Worm (Caenorhabditis elegans): Measurements from ENCODE around the gene F52E1.3.

Gene F52E1.3

DNA sequence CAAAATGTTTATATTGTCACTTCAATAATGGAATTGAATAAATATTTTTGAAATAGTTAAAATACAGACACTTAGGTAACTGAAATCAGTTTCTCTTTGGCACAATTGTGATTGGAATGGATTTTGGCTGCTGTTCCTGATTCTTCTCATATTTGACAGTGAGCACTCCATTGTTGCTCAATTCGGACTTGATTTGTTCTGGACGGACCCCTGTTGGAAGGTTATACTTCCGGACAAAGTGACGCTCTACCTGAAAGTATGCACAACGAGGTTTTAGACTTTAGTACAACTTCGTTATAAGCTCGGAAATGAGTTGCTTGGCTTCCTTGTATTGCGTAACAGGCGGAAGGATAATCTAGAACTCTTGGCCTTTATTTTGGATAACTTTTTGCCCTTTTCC lies 9.8 kb upstream of the F52E1.3 start:
- TF ChIP-seq fos-1 (tag; optimal IDR thresholded peaks at IDR 0.05) (peak; percentile 47), nhr-67 (tag; optimal IDR thresholded peaks at IDR 0.05) (no peak)

DNA sequence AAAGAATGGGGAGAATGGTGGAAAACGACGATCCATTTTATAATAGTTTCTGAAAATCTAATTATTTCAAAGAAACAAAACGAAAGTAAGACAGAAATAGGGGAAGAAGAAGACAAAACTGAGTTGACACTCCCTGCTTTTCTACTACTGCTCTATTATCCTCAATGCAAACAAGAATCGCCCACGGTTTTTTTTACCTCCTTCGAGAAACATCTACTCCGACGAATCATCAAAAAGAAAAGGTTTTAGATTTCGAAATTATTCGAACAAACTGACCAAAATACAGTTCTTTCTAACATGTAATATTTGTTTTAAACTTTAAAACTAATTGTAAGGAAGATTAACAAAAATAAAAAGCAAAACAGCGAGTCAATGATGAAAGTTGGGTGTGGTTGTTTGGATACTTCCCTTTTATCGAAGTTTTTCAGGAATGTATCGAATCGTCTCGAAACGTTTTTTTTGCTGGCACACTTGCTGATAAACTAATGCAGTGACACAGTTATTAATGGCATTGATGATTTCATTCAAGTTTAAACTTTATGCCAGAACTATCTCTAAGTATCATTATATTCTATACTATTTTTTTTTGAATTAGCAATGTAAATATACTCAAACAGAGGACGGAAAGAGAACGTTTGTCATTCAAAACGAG lies 8.6 kb upstream of the F52E1.3 start, which contains the start of gene hsp-17:
Gene hsp-17 (minus strand): TSS at position 51 of the 652 bp plus-strand sequence.
- TF ChIP-seq pha-4 (tag; optimal IDR thresholded peaks at IDR 0.05) (no peak), fos-1 (tag; optimal IDR thresholded peaks at IDR 0.05) (no peak), elt-2 (tag; optimal IDR thresholded peaks at IDR 0.05) (peak; percentile 75), ZK546.5 (tag; optimal IDR thresholded peaks at IDR 0.05) (no peak), nhr-43 (tag; optimal IDR thresholded peaks at IDR 0.05; ENCODE audit: poor library complexity, severe bottlenecking) (no peak), nhr-237 (tag; optimal IDR thresholded peaks at IDR 0.05) (no peak), pqm-1 (tag; optimal IDR thresholded peaks at IDR 0.05) (peak; percentile 55)

DNA sequence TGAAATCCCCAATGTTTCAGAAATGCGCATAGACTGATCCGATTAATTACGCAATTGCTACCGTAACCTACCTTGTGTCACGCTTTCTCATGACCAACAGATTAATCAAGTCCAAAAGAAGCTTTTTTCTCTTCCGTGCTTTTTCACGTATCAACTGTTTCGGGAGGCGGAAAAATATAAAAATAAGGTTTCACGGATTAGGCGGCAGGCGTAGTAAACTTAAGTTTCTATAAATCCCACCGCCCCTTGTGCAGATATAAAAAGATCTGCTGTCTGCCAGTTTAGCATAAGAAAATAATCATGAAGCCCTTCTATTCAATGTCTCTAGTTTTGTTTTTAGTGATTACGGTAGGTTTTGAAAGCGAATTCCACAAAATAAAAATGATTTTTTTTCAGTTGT lies 7.5 kb upstream of the F52E1.3 start, which contains the start of gene gcy-7:
Gene gcy-7 (plus strand): TSS at position 301 of the 400 bp plus-strand sequence.
- TF ChIP-seq aly-2 (tag; optimal IDR thresholded peaks at IDR 0.05): no peak
- no peak for TF ChIP-seq ZK546.5 (tag; optimal IDR thresholded peaks at IDR 0.05)
- no peak for TF ChIP-seq nhr-237 (tag; optimal IDR thresholded peaks at IDR 0.05)
- TF ChIP-seq nhr-28 (tag; optimal IDR thresholded peaks at IDR 0.05): no peak
- no peak for TF ChIP-seq daf-12 (tag; optimal IDR thresholded peaks at IDR 0.05)
- TF ChIP-seq lin-39 (tag; optimal IDR thresholded peaks at IDR 0.05): no peak
- TF ChIP-seq tbx-2 (tag; optimal IDR thresholded peaks at IDR 0.05): no peak
- TF ChIP-seq snpc-4 (tag; optimal IDR thresholded peaks at IDR 0.05): no peak
- no peak for TF ChIP-seq elt-1 (tag; optimal IDR thresholded peaks at IDR 0.05)

DNA sequence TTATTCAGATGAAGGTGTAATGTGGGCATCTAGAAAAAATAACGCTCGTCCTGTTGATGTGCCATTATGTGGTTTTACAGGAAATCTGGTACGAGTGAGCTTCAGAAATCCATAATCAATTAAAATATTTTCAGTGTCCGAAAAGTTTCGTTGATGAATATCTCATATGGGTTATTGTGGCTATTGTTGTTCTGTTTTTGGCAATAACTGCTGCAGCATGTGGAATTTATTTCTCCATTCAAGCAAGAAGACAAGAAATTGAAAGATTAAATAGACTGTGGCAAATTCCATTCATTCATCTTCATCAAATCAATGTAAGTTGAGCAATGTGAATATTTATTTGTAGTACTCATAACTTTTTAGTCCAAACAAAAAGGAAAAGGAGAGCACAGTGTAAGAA lies 5.3 kb upstream of the F52E1.3 start:
- TF ChIP-seq hmg-11 (tag; optimal IDR thresholded peaks at IDR 0.05): no peak
- TF ChIP-seq nhr-67 (tag; optimal IDR thresholded peaks at IDR 0.05): no peak
- no peak for TF ChIP-seq jun-1 (tag; optimal IDR thresholded peaks at IDR 0.05)
- TF ChIP-seq elt-1 (tag; optimal IDR thresholded peaks at IDR 0.05): no peak
- TF ChIP-seq sea-2 (GFP tag; optimal IDR thresholded peaks at IDR 0.05): no peak
- no peak for TF ChIP-seq fkh-2 (tag; optimal IDR thresholded peaks at IDR 0.05)
- TF ChIP-seq nhr-28 (tag; optimal IDR thresholded peaks at IDR 0.05): no peak
- no peak for TF ChIP-seq snpc-4 (tag; optimal IDR thresholded peaks at IDR 0.05)
- no peak for TF ChIP-seq lin-15B (tag; optimal IDR thresholded peaks at IDR 0.05)
- TF ChIP-seq nhr-77 (tag; optimal IDR thresholded peaks at IDR 0.05): no peak
- TF ChIP-seq nhr-76 (tag; optimal IDR thresholded peaks at IDR 0.05): no peak
- TF ChIP-seq tbx-2 (tag; optimal IDR thresholded peaks at IDR 0.05): no peak
- TF ChIP-seq pqm-1 (tag; optimal IDR thresholded peaks at IDR 0.05): no peak
- no peak for TF ChIP-seq mml-1 (tag; optimal IDR thresholded peaks at IDR 0.05)
- no peak for TF ChIP-seq nhr-43 (tag; optimal IDR thresholded peaks at IDR 0.05; ENCODE audit: poor library complexity, severe bottlenecking)

DNA sequence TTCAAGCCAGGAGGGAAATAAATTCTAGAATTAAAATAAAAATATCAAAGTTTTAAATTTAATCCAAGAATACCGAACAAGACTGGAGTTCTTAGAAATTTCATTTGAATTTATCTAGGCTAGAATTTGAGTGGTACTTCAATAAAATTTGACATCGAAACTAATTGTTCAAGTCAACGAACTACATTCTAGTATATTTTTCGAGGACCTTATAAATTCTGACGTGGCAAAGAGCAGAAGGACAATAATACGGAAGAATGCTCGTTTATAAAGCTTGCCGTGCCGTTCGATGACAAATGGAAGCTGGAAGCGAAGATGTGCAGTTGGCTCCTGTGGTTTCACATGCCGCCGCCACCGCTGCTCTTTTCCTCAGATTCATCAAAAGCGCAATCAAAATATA lies 6.2 kb downstream of the F52E1.3 start:
- no peak for TF ChIP-seq mdl-1 (tag; optimal IDR thresholded peaks at IDR 0.05)
- TF ChIP-seq pqm-1 (tag; optimal IDR thresholded peaks at IDR 0.05): no peak
- no peak for TF ChIP-seq nfya-1 (tag; optimal IDR thresholded peaks at IDR 0.05; ENCODE audit: insufficient read depth)
- TF ChIP-seq lin-39 (tag; optimal IDR thresholded peaks at IDR 0.05): no peak
- no peak for TF ChIP-seq ceh-16 (tag; optimal IDR thresholded peaks at IDR 0.05)
- no peak for TF ChIP-seq lin-15B (tag; optimal IDR thresholded peaks at IDR 0.05)
- TF ChIP-seq lsy-12 (tag; optimal IDR thresholded peaks at IDR 0.05): no peak
- no peak for TF ChIP-seq nhr-76 (tag; optimal IDR thresholded peaks at IDR 0.05)
- TF ChIP-seq mml-1 (tag; optimal IDR thresholded peaks at IDR 0.05): no peak
- no peak for TF ChIP-seq elt-2 (tag; optimal IDR thresholded peaks at IDR 0.05)
- TF ChIP-seq nhr-11 (tag; optimal IDR thresholded peaks at IDR 0.05): no peak
- TF ChIP-seq ceh-82 (tag; optimal IDR thresholded peaks at IDR 0.05): no peak
- no peak for TF ChIP-seq ama-1 (optimal IDR thresholded peaks at IDR 0.05)
- TF ChIP-seq elt-1 (tag; optimal IDR thresholded peaks at IDR 0.05): no peak

DNA sequence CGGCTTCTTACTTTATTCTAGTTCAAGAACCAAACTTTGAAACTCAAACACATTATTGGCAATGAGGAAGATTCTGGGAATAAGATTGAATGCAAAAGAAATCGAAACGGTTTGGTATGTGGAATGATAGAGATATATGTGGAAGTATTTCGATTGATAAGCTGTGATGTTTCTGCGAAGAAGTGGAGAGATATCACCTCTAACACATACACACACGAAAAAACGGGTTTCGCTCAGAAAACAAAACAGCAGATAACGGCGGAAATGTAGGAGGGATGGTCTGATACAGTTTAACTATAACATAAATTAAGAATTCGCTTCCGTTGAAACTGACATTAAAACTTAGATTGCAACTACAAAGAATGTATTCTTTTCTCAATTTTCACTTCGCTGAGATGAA lies 6.7 kb downstream of the F52E1.3 start:
- TF ChIP-seq elt-3 (tag; optimal IDR thresholded peaks at IDR 0.05): peak in 1 of 3 experiments; percentile 69
- no peak for TF ChIP-seq nhr-23 (tag; optimal IDR thresholded peaks at IDR 0.05)
